Worm (Caenorhabditis elegans) whole organism, young adult: ENCODE data around the gene scrm-5.

Experiments
- B0019.2 ChIP-seq: fragments of 200-800 bp; sonication (Bioruptor generic); conservative IDR thresholded peaks from 2 replicates; pipeline ENCODE4 v1.3.6; 2022; ENCODE audit warnings: missing genetic modification reagents, missing genetic modification characterization, missing compliant biosample characterization
- D2030.7 ChIP-seq: fragments of 200-800 bp; sonication (Bioruptor generic); IDR thresholded peaks from 2 replicates; pipeline ENCODE4 v1.3.6; 2022; ENCODE audit warnings: missing genetic modification reagents, missing genetic modification characterization, missing compliant biosample characterization
- ceh-79 ChIP-seq: sonication (generic microtip); optimal IDR thresholded peaks from 2 replicates; lab custom pipeline; 2017; ENCODE audit warnings: mild to moderate bottlenecking, missing genetic modification characterization, missing compliant biosample characterization
- him-1 ChIP-seq: sonication (generic microtip); optimal IDR thresholded peaks from 2 replicates; lab custom pipeline; 2016; ENCODE audit warnings: missing genotype, missing genetic modification reagents, missing genetic modification characterization, missing compliant biosample characterization
- nhr-179 ChIP-seq: sonication (generic microtip); optimal IDR thresholded peaks from 2 replicates; lab custom pipeline; 2016; ENCODE audit warnings: mild to moderate bottlenecking, missing genetic modification characterization, missing compliant biosample characterization
- snpc-4 ChIP-seq, 5 experiments: fragments of 150-350 bp in 1 of 5; sonication (generic microtip) in 4 of 5; optimal IDR thresholded peaks; 2 replicates each; lab custom pipeline; 2014 to 2018; ENCODE audit warnings: missing genetic modification characterization in 5 of 5, missing biosample characterization in 3 of 5, antibody characterized with exemption in 2 of 5, mild to moderate bottlenecking in 2 of 5, missing compliant biosample characterization in 2 of 5, missing genotype in 2 of 5, moderate library complexity in 2 of 5, missing genetic modification reagents in 1 of 5
- sptf-2 ChIP-seq: fragments of 200-800 bp; sonication (Bioruptor generic); optimal IDR thresholded peaks from 2 replicates; lab custom pipeline; 2018; ENCODE audit warnings: mild to moderate bottlenecking, missing genetic modification characterization, missing compliant biosample characterization
- tbx-9 ChIP-seq: sonication (generic microtip); optimal IDR thresholded peaks from 2 replicates; lab custom pipeline; 2016; ENCODE audit warnings: borderline replicate concordance, missing genetic modification characterization, inconsistent platforms, missing compliant biosample characterization
- zim-3 ChIP-seq: sonication (generic microtip); optimal IDR thresholded peaks from 2 replicates; lab custom pipeline; 2017; ENCODE audit warnings: mild to moderate bottlenecking, missing genetic modification characterization, moderate library complexity, missing compliant biosample characterization
- ztf-18 ChIP-seq: sonication (generic microtip); optimal IDR thresholded peaks from 2 replicates; lab custom pipeline; 2016; ENCODE audit warnings: missing genotype, mild to moderate bottlenecking, missing genetic modification characterization, missing compliant biosample characterization

DNA sequence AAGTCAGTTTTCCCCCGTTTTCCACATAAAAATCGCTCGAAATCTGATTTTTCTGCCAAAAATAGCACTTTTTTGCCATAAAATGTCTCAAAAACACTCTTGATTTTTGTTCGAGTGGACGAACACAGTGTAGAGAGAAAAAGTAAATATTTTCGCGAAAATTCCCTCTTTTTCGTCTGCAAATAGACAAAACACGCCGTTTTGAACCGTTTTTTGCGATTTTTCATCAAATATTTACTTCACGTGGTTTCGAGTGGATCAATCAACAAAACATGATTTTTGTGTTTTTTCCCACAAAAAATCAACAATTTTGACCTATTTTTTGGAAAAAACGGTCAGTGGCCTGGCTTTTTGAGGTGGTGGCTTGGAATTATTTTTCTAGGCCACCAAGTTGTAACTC is 46.9 kb downstream of the scrm-5 start:
- TF ChIP-seq snpc-4 (GFP tag; optimal IDR thresholded peaks at IDR 0.05; lab: Kevin White, UChicago) (no peak), snpc-4 (tag; optimal IDR thresholded peaks at IDR 0.05; lab: Kevin White, UChicago) (no peak), ztf-18 (tag; lab: Kevin White, UChicago) (no peak), ceh-79 (tag; lab: Kevin White, UChicago) (no peak), him-1 (no peak), tbx-9 (tag; lab: Kevin White, UChicago) (no peak), nhr-179 (no peak), B0019.2 (GFP tag; lab: Robert Waterston, UW) (no peak), D2030.7 (GFP tag; lab: Robert Waterston, UW) (no peak), zim-3 (tag; lab: Kevin White, UChicago) (no peak), sptf-2 (GFP tag; lab: Kevin White, UChicago) (no peak)
